Worm (Caenorhabditis elegans): ENCODE measurements around the gene gcs-1.

The gcs-1 gene

DNA sequence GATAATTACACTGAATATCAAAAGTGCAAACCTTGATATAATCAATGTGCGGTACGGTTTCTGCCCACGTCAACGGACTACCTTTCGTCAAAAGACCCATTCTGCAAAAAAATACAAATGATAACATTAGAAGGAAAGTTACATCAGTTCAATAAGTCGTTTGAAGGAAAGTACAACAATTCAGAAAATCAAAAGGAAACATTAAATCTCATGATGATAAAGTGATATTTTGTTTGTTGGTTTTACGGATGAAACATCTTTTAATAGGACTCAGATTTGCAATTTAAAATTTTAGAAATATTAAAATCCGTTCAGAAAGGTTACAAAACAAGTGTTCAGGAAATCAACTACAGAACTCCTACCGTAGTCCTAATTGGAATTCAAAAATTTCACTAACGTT is at the start of gene gcs-1:
Gene gcs-1, minus strand, starts transcription at position 101 of the 400 bp plus-strand sequence.
- TF ChIP-seq unc-55 (GFP tag; optimal IDR thresholded peaks at IDR 0.05) (no peak), nhr-23 (tag; optimal IDR thresholded peaks at IDR 0.05) (no peak), elt-1 (tag; optimal IDR thresholded peaks at IDR 0.05) (no peak), ceh-82 (tag; optimal IDR thresholded peaks at IDR 0.05) (no peak), skn-1 (tag; optimal IDR thresholded peaks at IDR 0.05) (no peak), nhr-237 (tag; optimal IDR thresholded peaks at IDR 0.05) (no peak), nhr-11 (tag; optimal IDR thresholded peaks at IDR 0.05) (no peak), nhr-6 (tag; optimal IDR thresholded peaks at IDR 0.05) (no peak), ztf-1 (GFP tag; conservative IDR thresholded peaks at IDR 0.05) (no peak), egl-27 (tag; optimal IDR thresholded peaks at IDR 0.05) (no peak), nhr-129 (tag; optimal IDR thresholded peaks at IDR 0.05) (no peak), ceh-16 (tag; optimal IDR thresholded peaks at IDR 0.05) (no peak), R02D3.7 (tag; optimal IDR thresholded peaks at IDR 0.05) (no peak), snpc-4 (tag; optimal IDR thresholded peaks at IDR 0.05) (no peak), mdl-1 (tag; optimal IDR thresholded peaks at IDR 0.05) (no peak)

- TF ChIP-seq fos-1 (tag; optimal IDR thresholded peaks at IDR 0.05) (no peak), egl-27 (tag; optimal IDR thresholded peaks at IDR 0.05) (no peak), F13H6.1 (tag; optimal IDR thresholded peaks at IDR 0.05) (no peak), nhr-10 (tag; optimal IDR thresholded peaks at IDR 0.05) (no peak), peb-1 (tag; optimal IDR thresholded peaks at IDR 0.05) (no peak), Y55F3AM.14 (GFP tag; optimal IDR thresholded peaks at IDR 0.05) (no peak), lin-13 (GFP tag; optimal IDR thresholded peaks at IDR 0.05) (no peak), unc-39 (tag; optimal IDR thresholded peaks at IDR 0.05) (no peak), gmeb-1 (tag; optimal IDR thresholded peaks at IDR 0.05) (no peak), nhr-23 (tag; optimal IDR thresholded peaks at IDR 0.05) (no peak), crh-2 (tag; optimal IDR thresholded peaks at IDR 0.05) (no peak), sma-3 (GFP tag; optimal IDR thresholded peaks at IDR 0.05) (no peak), nhr-12 (tag; optimal IDR thresholded peaks at IDR 0.05) (no peak)
Observed at ce11 chrII:9086308-9086707, 48.2 kb upstream of the gcs-1 start, which contains the start of gene hlh-3. TSS of gene hlh-3 (plus strand) at chrII:9086608.

- TF ChIP-seq Y55F3AM.14 (GFP tag; optimal IDR thresholded peaks at IDR 0.05) (no peak), unc-62 (GFP tag; optimal IDR thresholded peaks at IDR 0.05) (no peak), unc-39 (tag; optimal IDR thresholded peaks at IDR 0.05) (no peak), sem-4 (tag; optimal IDR thresholded peaks at IDR 0.05) (no peak), nhr-237 (tag; optimal IDR thresholded peaks at IDR 0.05) (no peak), nhr-10 (tag; optimal IDR thresholded peaks at IDR 0.05) (no peak), R02D3.7 (tag; optimal IDR thresholded peaks at IDR 0.05) (no peak), ztf-11 (tag; optimal IDR thresholded peaks at IDR 0.05) (no peak), nhr-23 (tag; optimal IDR thresholded peaks at IDR 0.05) (no peak)
Observed at ce11 chrII:9083093-9083492, 45.0 kb upstream of the gcs-1 start, which contains the start of gene sysm-1. TSS of gene sysm-1 (minus strand) at chrII:9083193.

DNA sequence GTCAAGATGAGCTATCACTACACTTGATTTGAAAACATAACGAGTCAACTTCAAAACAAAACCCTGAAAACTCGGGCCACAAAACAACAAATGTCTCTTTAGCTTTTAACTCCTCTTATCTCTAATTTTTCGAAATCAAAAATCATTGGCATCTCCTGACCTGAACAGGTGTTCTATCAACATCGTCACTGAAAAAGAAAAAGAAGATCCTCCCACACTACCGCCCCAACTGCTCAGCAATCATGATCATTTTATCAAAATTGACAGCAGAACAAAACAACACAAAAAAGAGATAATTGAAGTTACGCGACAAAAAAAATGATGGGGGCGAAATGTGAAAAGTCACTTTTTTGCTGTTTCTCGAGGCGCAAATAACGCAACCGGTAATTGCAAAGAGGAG is 40.2 kb upstream of the gcs-1 start:
- no peak for TF ChIP-seq lsy-2 (tag; optimal IDR thresholded peaks at IDR 0.05)
- TF ChIP-seq ceh-82 (tag; optimal IDR thresholded peaks at IDR 0.05) = no peak
- TF ChIP-seq sma-9 (GFP tag; optimal IDR thresholded peaks at IDR 0.05) = no peak
- TF ChIP-seq sma-9 (tag; optimal IDR thresholded peaks at IDR 0.05) = no peak
- TF ChIP-seq egl-27 (tag; optimal IDR thresholded peaks at IDR 0.05) = no peak
- peak; percentile 15 for TF ChIP-seq nhr-129 (tag; optimal IDR thresholded peaks at IDR 0.05)
- no peak for TF ChIP-seq blmp-1 (tag; optimal IDR thresholded peaks at IDR 0.05; ENCODE audit: insufficient read depth)
- no peak for TF ChIP-seq nhr-77 (tag; optimal IDR thresholded peaks at IDR 0.05)
- TF ChIP-seq unc-55 (GFP tag; optimal IDR thresholded peaks at IDR 0.05) = no peak
- TF ChIP-seq nhr-6 (tag; optimal IDR thresholded peaks at IDR 0.05) = no peak
- peak; percentile 42 for TF ChIP-seq C34F6.9 (tag; optimal IDR thresholded peaks at IDR 0.05)
- peak; percentile 53 for TF ChIP-seq F13H6.1 (tag; optimal IDR thresholded peaks at IDR 0.05)
- TF ChIP-seq peb-1 (tag; optimal IDR thresholded peaks at IDR 0.05) = no peak
- no peak for TF ChIP-seq sem-4 (tag; optimal IDR thresholded peaks at IDR 0.05)
- no peak for TF ChIP-seq mbf-1 (tag; optimal IDR thresholded peaks at IDR 0.05)
